Worm (Caenorhabditis elegans) whole organism, L4 larva: ENCODE measurements around the gene fbxa-143.

ENCODE experiments used
- F10B5.3 ChIP-seq: sonication (generic microtip); optimal IDR thresholded peaks from 2 replicates; lab custom pipeline; 2016; ENCODE audit warnings: mild to moderate bottlenecking, missing genetic modification characterization, missing compliant biosample characterization
- F26F4.8 ChIP-seq: fragments of 200-800 bp; sonication (Bioruptor generic); conservative IDR thresholded peaks from 2 replicates; pipeline ENCODE4 v1.3.6; 2022; ENCODE audit warnings: missing genetic modification characterization, missing compliant biosample characterization
- F49E8.2 ChIP-seq: sonication (generic microtip); optimal IDR thresholded peaks from 2 replicates; lab custom pipeline; 2016; ENCODE audit warnings: missing compliant biosample characterization, mild to moderate bottlenecking, missing genetic modification characterization, borderline replicate concordance
- Y48G9A.11 ChIP-seq: fragments of 200-800 bp; sonication (Bioruptor generic); IDR thresholded peaks from 2 replicates; pipeline ENCODE4 v1.3.6; 2022; ENCODE audit warnings: missing genetic modification reagents, missing genetic modification characterization, missing compliant biosample characterization
- ZK337.2 ChIP-seq: fragments of 200-800 bp; sonication (Bioruptor generic); IDR thresholded peaks from 2 replicates; pipeline ENCODE4 v1.3.6; 2022; ENCODE audit warnings: missing genetic modification reagents, missing genetic modification characterization, missing compliant biosample characterization
- aha-1 ChIP-seq: fragments of 150-350 bp; peaks from one replicate; lab custom pipeline; 2014; ENCODE audit warnings: missing biosample characterization, missing genetic modification characterization
- ceh-20 ChIP-seq: fragments of 200-800 bp; sonication (Bioruptor generic); IDR thresholded peaks from 2 replicates; pipeline ENCODE4 v1.3.6; 2022; ENCODE audit warnings: missing genetic modification reagents, missing genetic modification characterization, missing compliant biosample characterization
- daf-16 ChIP-seq, 3 experiments: sonication (generic microtip); optimal IDR thresholded peaks; 2 replicates each; lab custom pipeline; 2016 to 2017; ENCODE audit warnings: missing genetic modification characterization in 3 of 3, missing genetic modification reagents in 3 of 3, mild to moderate bottlenecking in 2 of 3, missing compliant biosample characterization in 2 of 3, missing biosample characterization in 1 of 3, moderate library complexity in 1 of 3
- dmd-6 ChIP-seq: fragments of 200-800 bp; sonication (Bioruptor generic); IDR thresholded peaks from 2 replicates; pipeline ENCODE4 v1.3.6; 2022; ENCODE audit warnings: missing genetic modification reagents, missing genetic modification characterization, missing compliant biosample characterization
- dmd-9 ChIP-seq: fragments of 200-800 bp; sonication (Bioruptor generic); IDR thresholded peaks from 2 replicates; pipeline ENCODE4 v1.3.6; 2022; ENCODE audit warnings: missing genetic modification reagents, missing genetic modification characterization, missing compliant biosample characterization
- dpl-1 ChIP-seq: fragments of 150-350 bp; optimal IDR thresholded peaks from 2 replicates; lab custom pipeline; 2014; ENCODE audit warnings: missing biosample characterization, missing genetic modification reagents, missing genetic modification characterization
- duxl-1 ChIP-seq: sonication (generic microtip); optimal IDR thresholded peaks from 2 replicates; lab custom pipeline; 2016; ENCODE audit warnings: mild to moderate bottlenecking, missing genetic modification characterization, moderate library complexity, missing compliant biosample characterization; ENCODE audit not compliant: poor library complexity
- dve-1 ChIP-seq: sonication (generic microtip); optimal IDR thresholded peaks from 2 replicates; lab custom pipeline; 2017; ENCODE audit warnings: antibody characterized with exemption, mild to moderate bottlenecking, missing genetic modification characterization, missing compliant biosample characterization; ENCODE audit not compliant: insufficient read depth
- egl-43 ChIP-seq: fragments of 200-800 bp; sonication (Bioruptor generic); IDR thresholded peaks from 2 replicates; pipeline ENCODE4 v1.3.6; 2022; ENCODE audit warnings: missing genetic modification reagents, missing genetic modification characterization, missing compliant biosample characterization
- fkh-10 ChIP-seq: fragments of 150-350 bp; optimal IDR thresholded peaks from 2 replicates; lab custom pipeline; 2014; ENCODE audit warnings: missing biosample characterization, missing genetic modification reagents, missing genetic modification characterization
- hlh-11 ChIP-seq: fragments of 200-800 bp; sonication (Bioruptor generic); optimal IDR thresholded peaks from 2 replicates; lab custom pipeline; 2018; ENCODE audit warnings: mild to moderate bottlenecking, missing genetic modification characterization, missing compliant biosample characterization
- hmg-1.1 ChIP-seq: fragments of 200-800 bp; sonication (Bioruptor generic); IDR thresholded peaks from 2 replicates; pipeline ENCODE4 v1.3.6; 2022; ENCODE audit warnings: missing genetic modification reagents, missing genetic modification characterization, missing compliant biosample characterization
- lim-7 ChIP-seq: fragments of 200-800 bp; sonication (Bioruptor generic); IDR thresholded peaks from 2 replicates; pipeline ENCODE4 v1.3.6; 2022; ENCODE audit warnings: missing genetic modification characterization, missing compliant biosample characterization
- lsy-2 ChIP-seq, 2 experiments: fragments of 150-350 bp in 1 of 2; sonication (generic microtip) in 1 of 2; optimal IDR thresholded peaks; 2 replicates each; lab custom pipeline; 2014 to 2017; ENCODE audit warnings: missing biosample characterization in 2 of 2, missing genetic modification characterization in 2 of 2
- mxl-2 ChIP-seq: fragments of 200-800 bp; sonication (Bioruptor generic); conservative IDR thresholded peaks from 2 replicates; pipeline ENCODE4 v1.3.6; 2022; ENCODE audit warnings: missing genetic modification reagents, missing genetic modification characterization, missing compliant biosample characterization
- nhr-28 ChIP-seq: fragments of 150-350 bp; optimal IDR thresholded peaks from 2 replicates; lab custom pipeline; 2014; ENCODE audit warnings: missing biosample characterization, missing genetic modification characterization
- nhr-41 ChIP-seq: fragments of 200-800 bp; sonication (Bioruptor generic); IDR thresholded peaks from 2 replicates; pipeline ENCODE4 v1.3.6; 2022; ENCODE audit warnings: missing genetic modification reagents, missing genetic modification characterization, missing compliant biosample characterization
- nhr-6 ChIP-seq: fragments of 150-350 bp; optimal IDR thresholded peaks from 2 replicates; lab custom pipeline; 2014; ENCODE audit warnings: missing biosample characterization, missing genetic modification characterization
- pha-4 ChIP-seq, 2 experiments: fragments of 150-350 bp in 1 of 2; fragments of 200-800 bp in 1 of 2; sonication (Bioruptor generic) in 1 of 2; IDR thresholded peaks in 1 of 2; optimal IDR thresholded peaks in 1 of 2; 2 replicates each; pipeline versions ENCODE4 v1.3.6 to Lab custom; 2014 to 2022; ENCODE audit warnings: missing genetic modification characterization in 2 of 2, missing genetic modification reagents in 2 of 2, missing biosample characterization in 1 of 2, missing compliant biosample characterization in 1 of 2
- pqm-1 ChIP-seq: sonication (generic microtip); optimal IDR thresholded peaks from 2 replicates; lab custom pipeline; 2017; ENCODE audit warnings: missing biosample characterization, missing genetic modification characterization
- sdz-12 ChIP-seq: fragments of 200-800 bp; sonication (Bioruptor generic); optimal IDR thresholded peaks from 2 replicates; lab custom pipeline; 2018; ENCODE audit warnings: mild to moderate bottlenecking, missing genetic modification characterization, missing compliant biosample characterization
- tag-97 ChIP-seq: fragments of 200-800 bp; sonication (Bioruptor generic); IDR thresholded peaks from 2 replicates; pipeline ENCODE4 v1.3.6; 2022; ENCODE audit warnings: missing genetic modification characterization, missing compliant biosample characterization
- tra-1 ChIP-seq: fragments of 200-800 bp; sonication (Bioruptor generic); IDR thresholded peaks from 2 replicates; pipeline ENCODE4 v1.3.6; 2022; ENCODE audit warnings: missing genetic modification reagents, missing genetic modification characterization, missing compliant biosample characterization
- unc-130 ChIP-seq: sonication (generic microtip); optimal IDR thresholded peaks from 2 replicates; lab custom pipeline; 2016; ENCODE audit warnings: missing genetic modification reagents, missing genetic modification characterization, missing compliant biosample characterization
- unc-62 ChIP-seq, 3 experiments: fragments of 150-350 bp in 1 of 3; sonication (generic microtip); optimal IDR thresholded peaks in 2 of 3; peaks in 1 of 3; 1 replicate in 1 of 3; 2 replicates in 2 of 3; lab custom pipeline; 2014 to 2017; ENCODE audit warnings: missing biosample characterization in 3 of 3, missing genetic modification characterization in 3 of 3, missing genetic modification reagents in 3 of 3, missing genotype in 1 of 3
- zfp-2 ChIP-seq: sonication (generic microtip); optimal IDR thresholded peaks from 2 replicates; lab custom pipeline; 2016; ENCODE audit warnings: mild to moderate bottlenecking, missing genetic modification characterization, missing compliant biosample characterization

The fbxa-143 gene

DNA sequence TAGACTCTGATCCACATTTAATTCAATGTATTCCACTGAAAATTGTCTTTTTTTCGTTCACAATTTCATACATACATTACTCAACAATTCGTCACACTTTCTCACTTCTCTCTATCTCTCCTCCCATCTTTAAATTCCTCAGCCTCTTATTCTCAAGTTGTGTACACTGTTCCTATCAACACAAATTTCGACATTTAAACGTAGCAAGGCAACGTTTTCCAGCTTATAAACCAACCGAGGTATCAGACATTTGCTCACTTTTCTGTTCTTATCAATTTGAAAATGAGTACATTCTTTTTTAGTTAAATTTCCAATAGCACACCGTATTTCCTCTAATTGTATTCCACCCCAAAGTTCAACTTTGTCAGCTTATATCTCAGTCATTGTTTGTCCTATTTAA, 6.4 kb downstream of the fbxa-143 start, which contains the start of gene skr-3:
Gene skr-3 (plus strand): TSS at position 163 of the 400 bp plus-strand sequence.
- TF ChIP-seq F26F4.8 (GFP tag; lab: Robert Waterston, UW) (no peak), unc-62 (GFP tag; optimal IDR thresholded peaks at IDR 0.05 in 1 of 2; lab: Kevin White, UChicago) (peak in 1 of 2 experiments; percentile 14), unc-62 (tag; optimal IDR thresholded peaks at IDR 0.05; lab: Kevin White, UChicago) (no peak), dve-1 (tag; lab: Kevin White, UChicago) (peak; percentile 45), dmd-6 (GFP tag; lab: Robert Waterston, UW) (peak; percentile 49; the same call in 1 of the 2 replicates), tra-1 (GFP tag; lab: Robert Waterston, UW) (0 out of 2 replicates have a peak, but pooled peaks have one; percentile 49), daf-16 (GFP tag; optimal IDR thresholded peaks at IDR 0.05; lab: Kevin White, UChicago) (no peak), daf-16 (tag; optimal IDR thresholded peaks at IDR 0.05; lab: Kevin White, UChicago) (peak; percentile 66), pqm-1 (tag; lab: Kevin White, UChicago) (peak; percentile 54), zfp-2 (no peak), nhr-28 (tag; lab: Kevin White, UChicago) (peak; percentile 61)

DNA sequence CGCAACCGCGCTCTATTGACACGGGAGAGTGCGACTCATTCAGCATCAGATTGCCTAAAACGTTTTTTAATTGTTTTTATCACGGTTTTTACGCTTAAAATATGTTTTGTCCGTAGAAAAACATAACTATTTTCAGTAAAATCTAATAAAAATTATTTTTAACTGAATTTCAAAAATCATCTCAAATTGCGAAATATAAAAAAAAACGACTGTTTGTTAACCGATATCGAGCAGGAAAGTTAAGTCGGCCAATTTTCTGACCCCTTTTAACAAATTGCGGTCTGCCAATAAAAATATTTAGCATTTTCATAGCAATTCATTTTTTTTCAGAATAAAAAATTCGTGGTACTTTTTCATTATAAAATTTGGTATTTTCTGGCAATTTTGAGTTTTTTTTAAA, 6.8 kb downstream of the fbxa-143 start:
- TF ChIP-seq duxl-1 (tag; lab: Kevin White, UChicago) (no peak), F10B5.3 (tag; lab: Kevin White, UChicago) (no peak), nhr-6 (no peak), pha-4 (GFP tag; IDR thresholded peaks at IDR 0.05; lab: Robert Waterston, UW) (no peak), pha-4 (tag; optimal IDR thresholded peaks at IDR 0.05; lab: Kevin White, UChicago) (no peak), hlh-11 (tag; lab: Kevin White, UChicago) (no peak), aha-1 (tag; lab: Kevin White, UChicago) (peak; percentile 78), sdz-12 (GFP tag; lab: Kevin White, UChicago) (no peak)

DNA sequence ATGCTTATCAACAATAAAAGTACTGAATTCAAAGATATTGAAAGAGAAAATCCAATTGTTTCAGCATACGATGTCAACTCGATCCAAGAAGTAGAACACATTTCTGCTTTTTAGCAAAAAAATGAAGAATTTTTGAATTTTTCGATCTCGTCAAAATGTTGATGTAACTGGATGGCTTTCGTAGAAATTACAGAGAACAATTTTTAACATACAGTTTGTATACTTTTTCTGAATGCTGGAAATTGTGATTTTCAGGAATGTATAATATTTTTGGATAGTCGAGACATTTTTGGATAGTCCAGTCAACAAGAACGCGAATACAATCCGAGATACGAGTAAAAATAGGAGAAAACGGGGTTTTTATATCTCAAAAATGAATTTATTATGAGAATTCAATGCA, 8.7 kb downstream of the fbxa-143 start, which contains the start of gene str-103:
Gene str-103 (minus strand): TSS at position 101 of the 400 bp plus-strand sequence.
- TF ChIP-seq fkh-10 (GFP tag; lab: Kevin White, UChicago): no peak
- no peak for TF ChIP-seq Y48G9A.11
- no peak for TF ChIP-seq egl-43 (GFP tag; lab: Robert Waterston, UW)
- TF ChIP-seq hmg-1.1 (GFP tag; lab: Robert Waterston, UW): no peak
- no peak for TF ChIP-seq dve-1 (tag; lab: Kevin White, UChicago)
- TF ChIP-seq ZK337.2 (GFP tag; lab: Robert Waterston, UW): no peak

DNA sequence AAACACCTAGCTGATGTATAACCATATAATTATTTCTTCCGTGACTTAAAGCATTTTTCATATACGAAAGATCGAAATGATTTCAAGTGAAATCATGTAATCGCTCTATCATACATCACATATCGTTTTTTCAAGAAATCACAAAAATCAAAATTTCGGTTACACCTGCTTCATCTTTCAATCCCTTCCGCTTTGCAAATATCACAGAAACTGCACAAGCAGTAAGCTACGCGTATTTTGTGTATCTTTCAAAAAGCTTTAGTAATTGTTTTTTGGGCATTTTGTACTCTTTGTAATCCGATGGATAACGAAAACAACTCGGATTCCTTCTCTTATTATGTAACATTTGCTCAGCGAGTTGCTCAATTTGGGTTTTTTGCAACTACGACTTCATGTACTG, 11.9 kb downstream of the fbxa-143 start, which contains the start of gene str-25:
Gene str-25 (plus strand): TSS at position 301 of the 400 bp plus-strand sequence.
- no peak for TF ChIP-seq mxl-2 (GFP tag; lab: Robert Waterston, UW)

DNA sequence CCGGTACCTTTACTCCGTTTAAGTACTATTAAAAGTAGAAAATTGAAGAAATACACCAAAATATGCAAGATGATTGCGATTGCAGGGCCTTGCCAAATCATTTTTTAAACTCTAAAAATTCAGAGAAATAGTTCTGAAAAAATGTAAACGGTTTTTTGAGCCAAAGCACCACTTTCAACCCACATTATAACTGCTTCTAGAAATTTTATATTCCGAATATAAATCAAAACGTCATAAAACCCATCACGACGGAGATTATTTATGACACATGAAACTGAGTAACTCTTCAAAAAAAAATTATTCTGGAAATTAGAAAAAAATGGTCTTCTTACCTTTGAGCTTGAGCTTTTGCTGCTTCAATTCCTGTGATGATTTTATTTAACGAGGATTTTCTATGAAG, 13.1 kb downstream of the fbxa-143 start, which contains the start of gene srxa-16:
Gene srxa-16 (minus strand): TSS at position 101 of the 400 bp plus-strand sequence.
- no peak for TF ChIP-seq nhr-28 (tag; lab: Kevin White, UChicago)
- TF ChIP-seq nhr-41 (GFP tag; lab: Robert Waterston, UW): no peak
- TF ChIP-seq unc-130 (GFP tag; lab: Kevin White, UChicago): no peak
- no peak for TF ChIP-seq ceh-20
- TF ChIP-seq dmd-9: no peak
- TF ChIP-seq lim-7 (GFP tag; lab: Robert Waterston, UW): no peak
- TF ChIP-seq dpl-1 (GFP tag; lab: Kevin White, UChicago): no peak
- no peak for TF ChIP-seq zfp-2
- no peak for TF ChIP-seq unc-62 (GFP tag; optimal IDR thresholded peaks at IDR 0.05 in 1 of 2; lab: Kevin White, UChicago)
- no peak for TF ChIP-seq unc-62 (tag; optimal IDR thresholded peaks at IDR 0.05; lab: Kevin White, UChicago)
- no peak for TF ChIP-seq lsy-2 (tag; optimal IDR thresholded peaks at IDR 0.05; lab: Kevin White, UChicago)
- no peak for TF ChIP-seq tag-97 (GFP tag; lab: Robert Waterston, UW)
- TF ChIP-seq F49E8.2 (tag; lab: Kevin White, UChicago): no peak
- no peak for TF ChIP-seq hmg-1.1 (GFP tag; lab: Robert Waterston, UW)
- no peak for TF ChIP-seq pqm-1 (tag; lab: Kevin White, UChicago)
